Fruit fly (Drosophila melanogaster): Measurements from ENCODE around the gene CG15353.

dm6 chr2L:1986343-1987280 is 20.4 kb downstream of the CG15353 start:
- peak; percentile 67 for TF ChIP-seq OdsH (GFP tag; optimal IDR thresholded peaks at IDR 0.05)
- TF ChIP-seq br (GFP tag; optimal IDR thresholded peaks at IDR 0.05) = peak; percentile 74
- TF ChIP-seq psq (GFP tag; optimal IDR thresholded peaks at IDR 0.05) = peak; percentile 16
- peak; percentile 27 for TF ChIP-seq CG9705 (GFP tag; optimal IDR thresholded peaks at IDR 0.05)
- no peak for TF ChIP-seq pan (optimal IDR thresholded peaks at IDR 0.05)
- TF ChIP-seq Dif (GFP tag; optimal IDR thresholded peaks at IDR 0.05; ENCODE audit: partially characterized antibody) = no peak
- no peak for TF ChIP-seq N (GFP tag; optimal IDR thresholded peaks at IDR 0.05)
- no peak for TF ChIP-seq Jra (GFP tag; optimal IDR thresholded peaks at IDR 0.05)
- TF ChIP-seq lola (GFP tag; optimal IDR thresholded peaks at IDR 0.05) = no peak

All from whole organism, wandering third instar larva.